Worm (Caenorhabditis elegans) whole organism, L2 larva: ENCODE data around the gene C28C12.12.

ENCODE experiments used
- C34F6.9 ChIP-seq: fragments of 150-350 bp; optimal IDR thresholded peaks from 2 replicates; lab custom pipeline; 2014; ENCODE audit warnings: missing biosample characterization, missing genetic modification characterization
- F13H6.1 ChIP-seq: sonication (generic microtip); optimal IDR thresholded peaks from 2 replicates; lab custom pipeline; 2016; ENCODE audit warnings: missing genetic modification characterization, missing compliant biosample characterization
- blmp-1 ChIP-seq: sonication (generic microtip); optimal IDR thresholded peaks from 2 replicates; lab custom pipeline; 2017; ENCODE audit warnings: missing genetic modification characterization, mild to moderate bottlenecking, missing compliant biosample characterization, antibody characterized with exemption, moderate library complexity; ENCODE audit not compliant: insufficient read depth
- elt-3 ChIP-seq: sonication (generic microtip); optimal IDR thresholded peaks from 2 replicates; lab custom pipeline; 2017; ENCODE audit warnings: missing biosample characterization, missing genetic modification characterization
- lin-39 ChIP-seq: fragments of 150-350 bp; optimal IDR thresholded peaks from 2 replicates; lab custom pipeline; 2014; ENCODE audit warnings: missing biosample characterization, missing genetic modification reagents, missing genetic modification characterization
- mdl-1 ChIP-seq, 2 experiments: fragments of 150-350 bp in 1 of 2; sonication (generic microtip) in 1 of 2; optimal IDR thresholded peaks; 2 replicates each; lab custom pipeline; 2017; ENCODE audit warnings: missing biosample characterization in 2 of 2, missing genetic modification characterization in 2 of 2
- nhr-10 ChIP-seq: sonication (generic microtip); optimal IDR thresholded peaks from 2 replicates; lab custom pipeline; 2017; ENCODE audit warnings: missing biosample characterization, missing genetic modification characterization
- nhr-11 ChIP-seq: fragments of 150-350 bp; optimal IDR thresholded peaks from 2 replicates; lab custom pipeline; 2014; ENCODE audit warnings: missing biosample characterization, missing genetic modification characterization
- nhr-12 ChIP-seq: fragments of 150-350 bp; optimal IDR thresholded peaks from 2 replicates; lab custom pipeline; 2014; ENCODE audit warnings: missing biosample characterization, missing genetic modification characterization
- nhr-237 ChIP-seq: fragments of 150-350 bp; optimal IDR thresholded peaks from 2 replicates; lab custom pipeline; 2014; ENCODE audit warnings: missing biosample characterization, missing genetic modification characterization
- nhr-77 ChIP-seq: fragments of 150-350 bp; optimal IDR thresholded peaks from 2 replicates; lab custom pipeline; 2014; ENCODE audit warnings: missing biosample characterization, missing genetic modification characterization
- snpc-4 ChIP-seq: fragments of 150-350 bp; optimal IDR thresholded peaks from 2 replicates; lab custom pipeline; 2014; ENCODE audit warnings: missing biosample characterization, missing genetic modification characterization
- zag-1 ChIP-seq: fragments of 150-350 bp; optimal IDR thresholded peaks from 2 replicates; lab custom pipeline; 2014; ENCODE audit warnings: missing biosample characterization, missing genetic modification characterization
- ztf-1 ChIP-seq: fragments of 200-800 bp; sonication (Bioruptor generic); conservative IDR thresholded peaks from 2 replicates; pipeline ENCODE4 v1.3.6; 2022; ENCODE audit warnings: missing genetic modification characterization, missing compliant biosample characterization

DNA sequence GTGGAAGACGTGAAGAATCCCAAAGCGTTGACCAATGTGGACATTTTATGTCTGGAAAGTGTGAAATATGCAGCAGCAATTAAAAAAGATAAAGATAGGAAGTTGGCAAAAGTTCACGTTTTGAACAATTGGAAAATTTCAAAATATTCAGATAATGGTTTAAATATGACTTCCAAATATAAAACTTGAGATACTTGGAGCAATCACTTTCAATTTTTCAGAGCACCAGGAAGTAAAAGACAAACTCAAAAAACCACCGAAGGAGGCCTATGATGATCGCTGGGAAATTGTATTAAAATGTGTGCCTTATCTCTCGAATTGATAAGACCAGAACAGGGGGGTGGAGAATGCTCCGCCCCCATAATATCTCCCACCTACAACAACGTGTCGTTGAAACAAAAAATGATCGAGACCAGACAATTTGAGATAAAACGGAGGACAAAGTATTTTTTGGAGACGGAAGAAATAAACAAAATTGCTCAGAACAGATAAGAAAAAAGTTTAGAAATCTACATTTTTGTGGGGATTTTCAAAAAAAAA is 44.4 kb downstream of the C28C12.12 start, which contains the start of gene eppl-1:
- TF ChIP-seq F13H6.1: no peak
- TF ChIP-seq nhr-12: no peak
- TF ChIP-seq nhr-77 (tag; lab: Kevin White, UChicago): no peak
- no peak for TF ChIP-seq ztf-1 (GFP tag; lab: Robert Waterston, UW)
- no peak for TF ChIP-seq elt-3 (tag; lab: Kevin White, UChicago)
- TF ChIP-seq blmp-1 (tag; lab: Kevin White, UChicago): no peak
- TF ChIP-seq nhr-11 (tag; lab: Kevin White, UChicago): no peak
- TF ChIP-seq snpc-4 (tag; lab: Kevin White, UChicago): no peak
- TF ChIP-seq lin-39 (tag; lab: Kevin White, UChicago): no peak
- TF ChIP-seq nhr-237: no peak
- TF ChIP-seq mdl-1 (tag; optimal IDR thresholded peaks at IDR 0.05; lab: Kevin White, UChicago): no peak
- no peak for TF ChIP-seq zag-1 (tag; lab: Kevin White, UChicago)
- no peak for TF ChIP-seq nhr-10
- TF ChIP-seq C34F6.9 (tag; lab: Kevin White, UChicago): no peak
